Fruit fly (Drosophila melanogaster) whole organism, prepupa: ENCODE results near the gene CG9521.

Experiments
- OdsH ChIP-seq: fragments of 200-800 bp; sonication (Bioruptor generic); optimal IDR thresholded peaks from 3 replicates; lab custom pipeline; 2016; ENCODE audit warnings: missing biosample characterization, missing genetic modification characterization
- spab ChIP-seq: fragments of 200-800 bp; sonication (Bioruptor generic); optimal IDR thresholded peaks from 2 replicates; lab custom pipeline; 2017; ENCODE audit warnings: missing biosample characterization, mild to moderate bottlenecking, missing genetic modification characterization, missing genetic modification reagents

DNA sequence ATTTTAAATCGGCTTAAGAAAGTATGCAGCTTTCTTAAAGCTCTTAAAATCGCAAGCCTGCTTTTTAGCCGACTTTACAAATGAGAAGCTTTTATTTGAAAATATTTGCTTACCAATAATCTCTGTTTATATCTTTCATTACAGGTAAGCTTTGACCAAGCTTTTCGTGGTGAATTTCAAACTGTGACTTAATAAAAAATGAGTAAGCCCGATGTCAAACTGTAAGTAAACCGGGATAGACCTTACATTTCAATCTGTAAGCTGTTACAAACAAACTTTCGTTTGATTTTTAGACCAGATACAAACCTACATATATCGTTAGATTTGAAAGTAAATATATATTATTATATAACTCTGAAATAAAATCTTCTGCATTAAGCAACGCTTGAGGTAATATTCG is 32.5 kb upstream of the CG9521 start:
- no peak for TF ChIP-seq OdsH (GFP tag; lab: Kevin White, UChicago)
- no peak for TF ChIP-seq spab (GFP tag; lab: Kevin White, UChicago)
